Fruit fly (Drosophila melanogaster) whole organism, embryonic: ENCODE data around the gene Nph.

Experiments
- Atf3 ChIP-seq: fragments of 200-800 bp; sonication (Bioruptor generic); optimal IDR thresholded peaks from 3 replicates; lab custom pipeline; 2016; ENCODE audit warnings: missing biosample characterization, missing genetic modification characterization
- Awh ChIP-seq: fragments of 200-800 bp; sonication (Bioruptor generic); IDR thresholded peaks from 2 replicates; pipeline ENCODE4, ENCODE4 v1.3.6; 2022; ENCODE audit warnings: missing biosample characterization, missing genetic modification characterization
- CG10462 ChIP-seq: fragments of 200-800 bp; sonication (Bioruptor generic); optimal IDR thresholded peaks from 2 replicates; lab custom pipeline; 2016; ENCODE audit warnings: missing biosample characterization, missing genetic modification characterization
- CG11085 ChIP-seq: fragments of 200-800 bp; sonication (Bioruptor generic); IDR thresholded peaks from 2 replicates; pipeline ENCODE4 v1.3.6; 2022; ENCODE audit warnings: missing biosample characterization, missing genetic modification characterization
- CG12071 ChIP-seq: fragments of 200-800 bp; sonication (Bioruptor generic); optimal IDR thresholded peaks from 3 replicates; lab custom pipeline; 2018; ENCODE audit warnings: missing biosample characterization, mild to moderate bottlenecking, missing genetic modification characterization
- CG12391 ChIP-seq: fragments of 200-800 bp; sonication (Bioruptor generic); optimal IDR thresholded peaks from 3 replicates; lab custom pipeline; 2018; ENCODE audit warnings: missing biosample characterization, mild to moderate bottlenecking, missing genetic modification characterization, moderate library complexity
- CG14014 ChIP-seq: fragments of 200-800 bp; sonication (Bioruptor generic); IDR thresholded peaks from 2 replicates; pipeline ENCODE4 v1.3.6; 2022; ENCODE audit warnings: missing biosample characterization, missing genetic modification characterization
- CG14710 ChIP-seq: fragments of 200-800 bp; sonication (Bioruptor generic); optimal IDR thresholded peaks from 3 replicates; lab custom pipeline; 2019; ENCODE audit warnings: missing biosample characterization, mild to moderate bottlenecking, missing genetic modification characterization, moderate library complexity
- CG17359 ChIP-seq: fragments of 200-800 bp; sonication (Bioruptor generic); optimal IDR thresholded peaks from 3 replicates; lab custom pipeline; 2018; ENCODE audit warnings: missing biosample characterization, mild to moderate bottlenecking, missing genetic modification characterization, moderate library complexity
- CG2678 ChIP-seq: fragments of 200-800 bp; sonication (Bioruptor generic); optimal IDR thresholded peaks from 3 replicates; lab custom pipeline; 2019; ENCODE audit warnings: missing biosample characterization, mild to moderate bottlenecking, missing genetic modification characterization, moderate library complexity
- CG31365 ChIP-seq: fragments of 200-800 bp; sonication (Bioruptor generic); optimal IDR thresholded peaks from 2 replicates; lab custom pipeline; 2018; ENCODE audit warnings: missing biosample characterization, mild to moderate bottlenecking, missing genetic modification characterization
- CG31441 ChIP-seq: fragments of 200-800 bp; sonication (Bioruptor generic); IDR thresholded peaks from 2 replicates; pipeline ENCODE4 v1.3.6; 2022; ENCODE audit warnings: missing biosample characterization, missing genetic modification characterization
- CG32532 ChIP-seq: fragments of 200-800 bp; sonication (Bioruptor generic); IDR thresholded peaks from 2 replicates; pipeline ENCODE4 v1.3.6; 2022; ENCODE audit warnings: missing biosample characterization, missing genetic modification characterization
- CG4730 ChIP-seq: fragments of 200-800 bp; sonication (Bioruptor generic); IDR thresholded peaks from 2 replicates; pipeline ENCODE4 v1.3.6; 2022; ENCODE audit warnings: missing biosample characterization, missing genetic modification characterization
- CG6175 ChIP-seq: fragments of 200-800 bp; sonication (Bioruptor generic); IDR thresholded peaks from 3 replicates; pipeline ENCODE4 v1.3.6; 2022; ENCODE audit warnings: missing biosample characterization, missing genetic modification characterization
- CG6813 ChIP-seq: fragments of 200-800 bp; sonication (Bioruptor generic); optimal IDR thresholded peaks from 2 replicates; lab custom pipeline; 2017; ENCODE audit warnings: missing biosample characterization, missing genetic modification characterization, mild to moderate bottlenecking, moderate library complexity, missing genetic modification reagents
- CG7839 ChIP-seq: fragments of 200-800 bp; sonication (Bioruptor generic); optimal IDR thresholded peaks from 3 replicates; lab custom pipeline; 2018; ENCODE audit warnings: missing biosample characterization, mild to moderate bottlenecking, missing genetic modification characterization, moderate library complexity
- CG8944 ChIP-seq: fragments of 200-800 bp; sonication (Bioruptor generic); optimal IDR thresholded peaks from 3 replicates; lab custom pipeline; 2016; ENCODE audit warnings: missing biosample characterization, missing genetic modification characterization
- D ChIP-seq, 2 experiments: fragments of 200-800 bp in 1 of 2; fragments of >200 bp in 1 of 2; sonication (Bioruptor generic) in 1 of 2; optimal IDR thresholded peaks; 2 replicates in 1 of 2; 3 replicates in 1 of 2; lab custom pipeline; 2017; ENCODE audit warnings: mild to moderate bottlenecking in 1 of 2, missing biosample characterization in 1 of 2, missing genetic modification characterization in 1 of 2, missing genetic modification reagents in 1 of 2
- Dek ChIP-seq: fragments of 200-800 bp; sonication (Bioruptor generic); optimal IDR thresholded peaks from 3 replicates; lab custom pipeline; 2019; ENCODE audit warnings: missing biosample characterization, mild to moderate bottlenecking, missing genetic modification characterization, moderate library complexity
- Dip3 ChIP-seq: fragments of 200-800 bp; sonication (Bioruptor generic); optimal IDR thresholded peaks from 3 replicates; lab custom pipeline; 2016; ENCODE audit warnings: missing biosample characterization, missing genetic modification characterization
- Dll ChIP-seq: fragments of 200-800 bp; sonication (Bioruptor generic); IDR thresholded peaks from 4 replicates; pipeline ENCODE4 v1.3.6; 2022; ENCODE audit warnings: missing biosample characterization, missing genetic modification characterization; ENCODE audit not compliant: partially characterized antibody
- Ets65A ChIP-seq: fragments of 200-800 bp; sonication (Bioruptor generic); peaks from one replicate; lab custom pipeline; 2016; ENCODE audit warnings: missing biosample characterization, missing genetic modification characterization
- NC2α ChIP-seq: fragments of 200-800 bp; sonication (Bioruptor generic); optimal IDR thresholded peaks from 2 replicates; lab custom pipeline; 2016; ENCODE audit warnings: missing biosample characterization, missing genetic modification characterization
- Nf-YA ChIP-seq: fragments of 200-800 bp; sonication (Bioruptor generic); IDR thresholded peaks from 2 replicates; pipeline ENCODE4 v1.3.6; 2022; ENCODE audit warnings: missing biosample characterization, missing genetic modification characterization
- Oaz ChIP-seq: fragments of 200-800 bp; sonication (Bioruptor generic); IDR thresholded peaks from 2 replicates; pipeline ENCODE4 v1.3.6; 2022; ENCODE audit warnings: missing biosample characterization, missing genetic modification characterization
- Side ChIP-seq: fragments of 200-800 bp; sonication (Bioruptor generic); optimal IDR thresholded peaks from 2 replicates; lab custom pipeline; 2016; ENCODE audit warnings: missing biosample characterization, missing genetic modification characterization
- az2 ChIP-seq: fragments of 200-800 bp; sonication (Bioruptor generic); optimal IDR thresholded peaks from 3 replicates; lab custom pipeline; 2016; ENCODE audit warnings: missing biosample characterization, missing genetic modification characterization
- bcd ChIP-seq: fragments of 200-800 bp; sonication (Bioruptor generic); optimal IDR thresholded peaks from 2 replicates; lab custom pipeline; 2017; ENCODE audit warnings: missing biosample characterization, mild to moderate bottlenecking, missing genetic modification characterization
- bowl ChIP-seq: fragments of 200-800 bp; sonication (Bioruptor generic); IDR thresholded peaks from 2 replicates; pipeline ENCODE4 v1.3.6; 2022; ENCODE audit warnings: missing biosample characterization, missing genetic modification characterization
- cwo ChIP-seq: fragments of 200-800 bp; sonication (Bioruptor generic); optimal IDR thresholded peaks from 3 replicates; lab custom pipeline; 2017; ENCODE audit warnings: missing biosample characterization, missing genetic modification characterization, mild to moderate bottlenecking, moderate library complexity, missing genetic modification reagents
- dan ChIP-seq: fragments of 200-800 bp; sonication (Bioruptor generic); IDR thresholded peaks from 2 replicates; pipeline ENCODE4 v1.3.6; 2022; ENCODE audit warnings: missing biosample characterization, missing genetic modification characterization
- dysf ChIP-seq: fragments of 200-800 bp; sonication (Bioruptor generic); IDR thresholded peaks from 3 replicates; pipeline ENCODE4 v1.3.6; 2022; ENCODE audit warnings: missing biosample characterization, missing genetic modification characterization
- eve ChIP-seq, 2 experiments: fragments of >200 bp; optimal IDR thresholded peaks; 2 replicates each; lab custom pipeline; 2017; ENCODE audit warnings: missing biosample characterization in 2 of 2, missing genetic modification characterization in 2 of 2
- fd96Cb ChIP-seq: fragments of 200-800 bp; sonication (Bioruptor generic); optimal IDR thresholded peaks from 2 replicates; lab custom pipeline; 2018; ENCODE audit warnings: missing biosample characterization, mild to moderate bottlenecking, missing genetic modification characterization, moderate library complexity
- grau ChIP-seq: fragments of 200-800 bp; optimal IDR thresholded peaks from 3 replicates; lab custom pipeline; 2019; ENCODE audit warnings: missing biosample characterization, mild to moderate bottlenecking, missing genetic modification characterization, moderate library complexity
- h ChIP-seq: fragments of >200 bp; optimal IDR thresholded peaks from 2 replicates; lab custom pipeline; 2017
- hbn ChIP-seq: fragments of 200-800 bp; sonication (Bioruptor generic); IDR thresholded peaks from 2 replicates; pipeline ENCODE4 v1.3.6; 2022; ENCODE audit warnings: missing biosample characterization, missing genetic modification characterization; ENCODE audit not compliant: partially characterized antibody
- inv ChIP-seq: fragments of 200-800 bp; sonication (Bioruptor generic); IDR thresholded peaks from 2 replicates; pipeline ENCODE4 v1.3.6; 2022; ENCODE audit warnings: missing biosample characterization, missing genetic modification characterization; ENCODE audit not compliant: partially characterized antibody
- pfk ChIP-seq: fragments of 200-800 bp; sonication (Bioruptor generic); optimal IDR thresholded peaks from 2 replicates; lab custom pipeline; 2018; ENCODE audit warnings: missing biosample characterization, mild to moderate bottlenecking, missing genetic modification characterization, moderate library complexity
- pho ChIP-seq: fragments of 200-800 bp; sonication (Bioruptor generic); optimal IDR thresholded peaks from 2 replicates; lab custom pipeline; 2016; ENCODE audit warnings: missing biosample characterization, missing genetic modification characterization
- ranshi ChIP-seq: fragments of 200-800 bp; sonication (Bioruptor generic); IDR thresholded peaks from 2 replicates; pipeline ENCODE4 v1.3.6; 2022; ENCODE audit warnings: missing biosample characterization, missing genetic modification characterization
- sd ChIP-seq: fragments of 200-800 bp; sonication (Bioruptor generic); optimal IDR thresholded peaks from 3 replicates; lab custom pipeline; 2018; ENCODE audit warnings: missing biosample characterization, mild to moderate bottlenecking, missing genetic modification characterization, moderate library complexity
- sisA ChIP-seq: fragments of 200-800 bp; sonication (Bioruptor generic); IDR thresholded peaks from 2 replicates; pipeline ENCODE4 v1.3.6; 2022; ENCODE audit warnings: missing biosample characterization, missing genetic modification characterization
- tgo ChIP-seq: fragments of 200-800 bp; sonication (Bioruptor generic); IDR thresholded peaks from 3 replicates; pipeline ENCODE4 v1.3.6; 2022; ENCODE audit warnings: missing biosample characterization, missing genetic modification characterization
- trem ChIP-seq: fragments of 200-800 bp; optimal IDR thresholded peaks from 3 replicates; lab custom pipeline; 2019; ENCODE audit warnings: missing biosample characterization, mild to moderate bottlenecking, missing genetic modification characterization, moderate library complexity
- unpg ChIP-seq: fragments of 200-800 bp; sonication (Bioruptor generic); optimal IDR thresholded peaks from 3 replicates; lab custom pipeline; 2018; ENCODE audit warnings: missing biosample characterization, mild to moderate bottlenecking, missing genetic modification characterization, moderate library complexity
- wor ChIP-seq: fragments of 200-800 bp; sonication (Bioruptor generic); IDR thresholded peaks from 2 replicates; pipeline ENCODE4 v1.3.6; 2022; ENCODE audit warnings: missing biosample characterization, missing genetic modification characterization
- zfh1 ChIP-seq: fragments of 200-800 bp; sonication (Bioruptor generic); IDR thresholded peaks from 3 replicates; pipeline ENCODE4 v1.3.6; 2022; ENCODE audit warnings: missing biosample characterization, missing genetic modification characterization

The Nph gene

DNA sequence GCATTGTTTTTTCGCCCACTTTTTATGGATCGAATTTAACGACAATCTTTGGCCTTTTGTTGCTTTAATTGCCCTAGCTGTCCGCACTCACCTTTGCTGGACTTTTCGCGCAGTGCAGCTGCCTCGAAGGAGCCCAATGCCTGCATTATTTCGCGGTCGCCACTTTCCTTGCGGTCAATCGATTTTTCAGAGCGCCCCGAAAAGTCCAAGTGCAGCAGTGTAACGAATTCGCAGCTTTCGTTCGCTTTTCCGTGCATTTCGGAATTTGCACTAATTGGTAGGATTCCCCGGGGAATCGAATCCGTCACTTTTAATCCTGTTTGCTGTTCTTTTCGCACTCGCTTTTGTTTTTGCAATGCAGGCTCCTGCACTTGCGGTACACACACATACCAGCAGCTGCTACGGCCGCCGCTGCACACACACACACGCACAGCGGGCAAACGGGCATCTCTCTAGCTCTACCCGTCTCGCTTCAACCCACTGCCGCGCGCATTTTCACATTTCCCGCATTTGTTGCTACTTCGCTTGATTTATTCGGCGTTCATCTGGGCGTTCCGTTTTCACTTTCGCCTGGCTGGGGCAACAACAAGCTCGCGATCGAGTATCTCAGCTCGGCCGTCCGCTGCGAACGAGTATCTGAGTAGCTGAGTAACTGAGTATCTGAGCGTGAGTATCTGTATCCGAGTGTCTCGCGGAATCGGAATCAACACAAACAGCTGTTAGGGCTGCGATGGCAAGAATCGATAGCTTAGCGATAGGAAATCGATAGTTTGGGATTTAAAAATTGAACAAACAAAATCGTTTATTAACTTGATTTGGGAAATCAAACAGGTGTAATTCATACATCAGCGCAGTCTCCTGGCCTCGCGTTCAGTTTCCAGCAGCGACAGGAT lies 17.1 kb upstream of the Nph start, which contains the start of gene Mgat2 (continued):
- no peak for TF ChIP-seq sisA (GFP tag; lab: Robert Waterston, UW)
- TF ChIP-seq Oaz (GFP tag; lab: Robert Waterston, UW): no peak
- TF ChIP-seq CG32532 (GFP tag; lab: Robert Waterston, UW): peak; percentile 21; the same call in 1 of the 2 replicates
- TF ChIP-seq Ets65A (GFP tag; lab: Kevin White, UChicago): peak; percentile 87
- TF ChIP-seq h (lab: Kevin White, UChicago): no peak
- no peak for TF ChIP-seq NC2α
- TF ChIP-seq Dll: peak; percentile 96
- TF ChIP-seq CG8944 (GFP tag; lab: Kevin White, UChicago): no peak
- no peak for TF ChIP-seq trem (tag; lab: Kevin White, UChicago)
- TF ChIP-seq sd (tag; lab: Kevin White, UChicago): peak; percentile 82
- TF ChIP-seq Dip3: no peak
- no peak; the same call in 1 of the 2 replicates for TF ChIP-seq ranshi (GFP tag; lab: Robert Waterston, UW)
- peak; percentile 82; the same call in 2 of the 3 replicates for TF ChIP-seq CG6175
- TF ChIP-seq dan (GFP tag; lab: Robert Waterston, UW): no peak
- no peak for TF ChIP-seq Nf-YA (GFP tag; lab: Robert Waterston, UW)
- peak; percentile 53; the same call in 1 of the 2 replicates for TF ChIP-seq bowl (GFP tag; lab: Robert Waterston, UW)
- TF ChIP-seq CG12071 (GFP tag; lab: Kevin White, UChicago): peak; percentile 44
- no peak for TF ChIP-seq eve (GFP tag; optimal IDR thresholded peaks at IDR 0.05; lab: Kevin White, UChicago)
- TF ChIP-seq dysf (GFP tag; lab: Robert Waterston, UW): no peak
- peak; percentile 83 for TF ChIP-seq pfk (GFP tag; lab: Kevin White, UChicago)
- peak; percentile 63 for TF ChIP-seq Side (GFP tag; lab: Kevin White, UChicago)
- no peak for TF ChIP-seq Atf3
- TF ChIP-seq CG31365 (tag; lab: Kevin White, UChicago): peak; percentile 42
- TF ChIP-seq hbn (GFP tag; lab: Robert Waterston, UW): peak; percentile 89
- TF ChIP-seq tgo (GFP tag; lab: Robert Waterston, UW): no peak

- peak; percentile 24; the same call in 1 of the 2 replicates for TF ChIP-seq CG31441 (GFP tag; lab: Robert Waterston, UW)
- TF ChIP-seq fd96Cb (tag; lab: Kevin White, UChicago): peak; percentile 43
- peak; percentile 8 for TF ChIP-seq Dek (tag; lab: Kevin White, UChicago)
- no peak for TF ChIP-seq CG11085 (GFP tag; lab: Robert Waterston, UW)
- peak; percentile 22 for TF ChIP-seq CG17359 (tag; lab: Kevin White, UChicago)
- TF ChIP-seq CG4730 (GFP tag; lab: Robert Waterston, UW): 0 out of 2 replicates have a peak, but pooled peaks have one; percentile 27
- TF ChIP-seq CG14710 (tag; lab: Kevin White, UChicago): peak; percentile 2
- peak; percentile 8 for TF ChIP-seq cwo (GFP tag; lab: Kevin White, UChicago)
- TF ChIP-seq grau (tag; lab: Kevin White, UChicago): peak; percentile 23
- TF ChIP-seq CG2678 (tag; lab: Kevin White, UChicago): peak; percentile 38
- TF ChIP-seq zfh1: 0 out of 3 replicates have a peak, but pooled peaks have one; percentile 46
- no peak for TF ChIP-seq CG10462 (GFP tag; lab: Kevin White, UChicago)
- TF ChIP-seq inv: no peak
- no peak for TF ChIP-seq CG6813 (GFP tag; lab: Kevin White, UChicago)
- TF ChIP-seq bcd (GFP tag; lab: Kevin White, UChicago): peak; percentile 21
- TF ChIP-seq az2 (GFP tag; lab: Kevin White, UChicago): peak; percentile 3
- TF ChIP-seq Awh (GFP tag; lab: Robert Waterston, UW): 0 out of 2 replicates have a peak, but pooled peaks have one; percentile 46
- no peak for TF ChIP-seq wor (GFP tag; lab: Robert Waterston, UW)
- TF ChIP-seq D (optimal IDR thresholded peaks at IDR 0.05; lab: Kevin White, UChicago): no peak
- peak; percentile 17 for TF ChIP-seq D (GFP tag; optimal IDR thresholded peaks at IDR 0.05; lab: Kevin White, UChicago)
- no peak for TF ChIP-seq pho (GFP tag; lab: Kevin White, UChicago)
- 0 out of 2 replicates have a peak, but pooled peaks have one; percentile 27 for TF ChIP-seq CG14014 (GFP tag; lab: Robert Waterston, UW)
- TF ChIP-seq unpg (GFP tag; lab: Kevin White, UChicago): peak; percentile 33
- peak; percentile 30 for TF ChIP-seq CG12391 (tag; lab: Kevin White, UChicago)
- peak; percentile 22 for TF ChIP-seq CG7839 (tag; lab: Kevin White, UChicago)
Measured at dm6 chr3R:30021009-30021408, 16.3 kb upstream of the Nph start.
